Worm (Caenorhabditis elegans) whole organism, mixed stage, embryonic: ENCODE data around the gene stdh-1.
A peak's percentile ranks its signal among the peaks of the same experiment; 100 is the strongest.

ENCODE experiments used
- bed-3 ChIP-seq: fragments of 200-800 bp; sonication (Bioruptor generic); optimal IDR thresholded peaks from 3 replicates; lab custom pipeline; 2018; ENCODE audit warnings: mild to moderate bottlenecking, missing genetic modification characterization, moderate library complexity, missing compliant biosample characterization
- blmp-1 ChIP-seq: fragments of 150-350 bp; optimal IDR thresholded peaks from 2 replicates; lab custom pipeline; 2014; ENCODE audit warnings: missing biosample characterization, missing genetic modification characterization
- ceh-39 ChIP-seq: fragments of 150-350 bp; optimal IDR thresholded peaks from 2 replicates; lab custom pipeline; 2014; ENCODE audit warnings: missing biosample characterization, missing genetic modification characterization
- ceh-83 ChIP-seq: fragments of 200-800 bp; sonication (Bioruptor generic); optimal IDR thresholded peaks from 2 replicates; lab custom pipeline; 2018; ENCODE audit warnings: mild to moderate bottlenecking, missing genetic modification characterization, missing compliant biosample characterization
- ces-1 ChIP-seq: fragments of 150-350 bp; optimal IDR thresholded peaks from 2 replicates; lab custom pipeline; 2014; ENCODE audit warnings: missing biosample characterization, missing genetic modification reagents, missing genetic modification characterization
- drap-1 ChIP-seq: fragments of 200-800 bp; sonication (Bioruptor generic); optimal IDR thresholded peaks from 3 replicates; lab custom pipeline; 2018; ENCODE audit warnings: mild to moderate bottlenecking, missing genetic modification characterization, missing compliant biosample characterization
- elt-1 ChIP-seq: sonication (generic microtip); optimal IDR thresholded peaks from 2 replicates; lab custom pipeline; 2017; ENCODE audit warnings: missing genetic modification characterization, mild to moderate bottlenecking, missing compliant biosample characterization, antibody characterized with exemption, moderate library complexity, borderline replicate concordance; ENCODE audit not compliant: insufficient read depth
- elt-3 ChIP-seq: fragments of 150-350 bp; optimal IDR thresholded peaks from 2 replicates; lab custom pipeline; 2014; ENCODE audit warnings: missing biosample characterization, missing genetic modification characterization
- flh-1 ChIP-seq: fragments of 200-800 bp; sonication (Bioruptor generic); optimal IDR thresholded peaks from 2 replicates; lab custom pipeline; 2018; ENCODE audit warnings: mild to moderate bottlenecking, missing genetic modification characterization, moderate library complexity, missing compliant biosample characterization
- ham-2 ChIP-seq: fragments of 200-800 bp; sonication (Bioruptor generic); optimal IDR thresholded peaks from 2 replicates; lab custom pipeline; 2018; ENCODE audit warnings: mild to moderate bottlenecking, missing genetic modification characterization, missing compliant biosample characterization
- hlh-1 ChIP-seq: fragments of 150-350 bp; optimal IDR thresholded peaks from 2 replicates; lab custom pipeline; 2014; ENCODE audit warnings: missing biosample characterization, missing genetic modification reagents, missing genetic modification characterization
- lin-13 ChIP-seq: fragments of 150-350 bp; optimal IDR thresholded peaks from 2 replicates; lab custom pipeline; 2014; ENCODE audit warnings: missing biosample characterization, missing genetic modification characterization
- lsy-2 ChIP-seq: fragments of 150-350 bp; optimal IDR thresholded peaks from 2 replicates; lab custom pipeline; 2014; ENCODE audit warnings: missing biosample characterization, missing genetic modification characterization
- mep-1 ChIP-seq: fragments of 150-350 bp; optimal IDR thresholded peaks from 2 replicates; lab custom pipeline; 2017; ENCODE audit warnings: missing biosample characterization, missing genetic modification reagents, missing genetic modification characterization, inconsistent platforms
- mls-2 ChIP-seq: sonication (generic microtip); optimal IDR thresholded peaks from 2 replicates; lab custom pipeline; 2016; ENCODE audit warnings: mild to moderate bottlenecking, missing genetic modification characterization, moderate library complexity, missing compliant biosample characterization
- nhr-2 ChIP-seq: fragments of 150-350 bp; optimal IDR thresholded peaks from 2 replicates; lab custom pipeline; 2014; ENCODE audit warnings: missing biosample characterization, missing genetic modification characterization
- nhr-237 ChIP-seq: fragments of 150-350 bp; optimal IDR thresholded peaks from 2 replicates; lab custom pipeline; 2014; ENCODE audit warnings: missing biosample characterization, missing genetic modification characterization
- nhr-28 ChIP-seq: fragments of 150-350 bp; optimal IDR thresholded peaks from 2 replicates; lab custom pipeline; 2014; ENCODE audit warnings: missing biosample characterization, missing genetic modification characterization
- nhr-76 ChIP-seq: sonication (generic microtip); optimal IDR thresholded peaks from 2 replicates; lab custom pipeline; 2017; ENCODE audit warnings: missing biosample characterization, missing genetic modification characterization
- pha-4 ChIP-seq: fragments of 150-350 bp; optimal IDR thresholded peaks from 2 replicates; lab custom pipeline; 2018; ENCODE audit warnings: missing biosample characterization, missing genetic modification reagents, missing genetic modification characterization
- sem-2 ChIP-seq: fragments of 200-800 bp; sonication (Bioruptor generic); optimal IDR thresholded peaks from 2 replicates; lab custom pipeline; 2018; ENCODE audit warnings: mild to moderate bottlenecking, missing genetic modification characterization, missing compliant biosample characterization
- snpc-4 ChIP-seq: fragments of 150-350 bp; optimal IDR thresholded peaks from 2 replicates; lab custom pipeline; 2014; ENCODE audit warnings: missing biosample characterization, missing genetic modification characterization
- sptf-1 ChIP-seq: sonication (generic microtip); optimal IDR thresholded peaks from 2 replicates; lab custom pipeline; 2017; ENCODE audit warnings: mild to moderate bottlenecking, missing genetic modification characterization, moderate library complexity, missing compliant biosample characterization
- tbx-8 ChIP-seq: fragments of 200-800 bp; sonication (Bioruptor generic); optimal IDR thresholded peaks from 2 replicates; lab custom pipeline; 2018; ENCODE audit warnings: mild to moderate bottlenecking, missing genetic modification characterization, moderate library complexity, missing compliant biosample characterization
- unc-39 ChIP-seq: fragments of 150-350 bp; optimal IDR thresholded peaks from 2 replicates; lab custom pipeline; 2014; ENCODE audit warnings: missing biosample characterization, missing genetic modification characterization
- unc-62 ChIP-seq: fragments of 150-350 bp; optimal IDR thresholded peaks from 2 replicates; lab custom pipeline; 2014; ENCODE audit warnings: missing biosample characterization, missing genetic modification reagents, missing genetic modification characterization
- zip-8 ChIP-seq: fragments of 150-350 bp; optimal IDR thresholded peaks from 2 replicates; lab custom pipeline; 2014; ENCODE audit warnings: missing biosample characterization, missing genetic modification characterization
- ztf-11 ChIP-seq: fragments of 150-350 bp; optimal IDR thresholded peaks from 2 replicates; lab custom pipeline; 2014; ENCODE audit warnings: missing biosample characterization, missing genetic modification characterization

Gene stdh-1

DNA sequence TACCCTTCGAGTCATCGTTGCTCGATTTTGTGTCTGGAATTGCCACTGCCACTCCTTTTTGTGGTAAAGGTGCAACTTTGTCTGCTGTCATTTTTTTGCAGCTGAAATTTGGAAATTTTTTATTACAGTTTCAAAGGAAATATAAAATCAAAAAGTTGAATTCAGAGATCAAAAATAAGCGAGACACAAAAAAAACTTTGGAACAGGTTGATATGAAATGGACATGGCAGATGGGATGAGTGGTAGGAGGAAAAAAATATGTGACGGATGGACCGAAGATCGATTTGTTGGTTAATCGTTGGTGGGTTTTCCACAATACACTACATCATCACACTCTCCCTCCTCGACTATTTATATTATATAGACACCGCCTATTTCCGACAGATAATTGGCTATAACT, 28.3 kb downstream of the stdh-1 start, which contains the start of gene R10D12.1:
Gene R10D12.1, minus strand, starts transcription at position 101 of the 400 bp plus-strand sequence.
- no peak for TF ChIP-seq elt-1
- no peak for TF ChIP-seq nhr-2 (tag; lab: Kevin White, UChicago)
- TF ChIP-seq, all 35 proteins: peak for 0

- TF ChIP-seq elt-3 (tag; lab: Kevin White, UChicago) (peak; percentile 31), sptf-1 (tag; lab: Kevin White, UChicago) (no peak)
Observed at ce11 chrV:13935423-13935822, 29.1 kb downstream of the stdh-1 start.

DNA sequence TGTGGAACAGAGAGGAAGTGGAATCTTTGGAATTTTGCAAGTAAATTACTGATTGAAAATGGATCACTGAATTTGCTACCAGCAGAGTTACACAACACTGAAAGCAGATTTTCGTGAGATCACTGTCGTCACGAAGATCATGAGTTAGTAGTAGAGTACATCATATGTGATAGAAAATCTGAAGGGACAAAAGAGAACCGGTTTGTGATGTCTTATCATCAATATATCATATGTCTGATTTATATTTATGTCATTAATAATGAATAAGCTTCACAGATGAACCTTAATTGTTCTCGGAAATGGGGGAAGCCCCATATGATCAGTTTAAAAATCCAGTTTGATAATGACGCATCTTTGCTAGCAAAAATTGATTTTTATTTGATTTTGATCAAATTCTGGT, 29.8 kb downstream of the stdh-1 start:
- TF ChIP-seq drap-1 (GFP tag; lab: Kevin White, UChicago): no peak
- TF ChIP-seq ces-1 (GFP tag; lab: Kevin White, UChicago): no peak
- no peak for TF ChIP-seq ceh-83 (GFP tag; lab: Kevin White, UChicago)
- TF ChIP-seq hlh-1: no peak
- TF ChIP-seq unc-62 (GFP tag; lab: Kevin White, UChicago): no peak

ce11 chrV:13936850-13937249, 30.6 kb downstream of the stdh-1 start, which contains the start of gene srw-145:
Gene srw-145, plus strand, starts transcription at chrV:13937150.
- TF ChIP-seq mep-1 (tag; lab: Kevin White, UChicago): no peak
- no peak for TF ChIP-seq lsy-2 (tag; lab: Kevin White, UChicago)
- TF ChIP-seq sptf-1 (tag; lab: Kevin White, UChicago): no peak
- no peak for TF ChIP-seq elt-1
- TF ChIP-seq bed-3 (GFP tag; lab: Kevin White, UChicago): no peak
- no peak for TF ChIP-seq ztf-11 (tag; lab: Kevin White, UChicago)
- no peak for TF ChIP-seq snpc-4 (tag; lab: Kevin White, UChicago)
- TF ChIP-seq ceh-39 (tag; lab: Kevin White, UChicago): no peak
- TF ChIP-seq zip-8: no peak
- no peak for TF ChIP-seq nhr-76 (tag; lab: Kevin White, UChicago)

ce11 chrV:13942082-13942481, 35.8 kb downstream of the stdh-1 start, which contains the start of gene dpr-1:
Gene dpr-1, minus strand, starts transcription at chrV:13942182.
- TF ChIP-seq elt-1 (no peak), nhr-237 (tag; lab: Kevin White, UChicago) (no peak), ham-2 (no peak), elt-3 (tag; lab: Kevin White, UChicago) (no peak), mls-2 (no peak), unc-39 (tag; lab: Kevin White, UChicago) (no peak), nhr-2 (tag; lab: Kevin White, UChicago) (no peak)

DNA sequence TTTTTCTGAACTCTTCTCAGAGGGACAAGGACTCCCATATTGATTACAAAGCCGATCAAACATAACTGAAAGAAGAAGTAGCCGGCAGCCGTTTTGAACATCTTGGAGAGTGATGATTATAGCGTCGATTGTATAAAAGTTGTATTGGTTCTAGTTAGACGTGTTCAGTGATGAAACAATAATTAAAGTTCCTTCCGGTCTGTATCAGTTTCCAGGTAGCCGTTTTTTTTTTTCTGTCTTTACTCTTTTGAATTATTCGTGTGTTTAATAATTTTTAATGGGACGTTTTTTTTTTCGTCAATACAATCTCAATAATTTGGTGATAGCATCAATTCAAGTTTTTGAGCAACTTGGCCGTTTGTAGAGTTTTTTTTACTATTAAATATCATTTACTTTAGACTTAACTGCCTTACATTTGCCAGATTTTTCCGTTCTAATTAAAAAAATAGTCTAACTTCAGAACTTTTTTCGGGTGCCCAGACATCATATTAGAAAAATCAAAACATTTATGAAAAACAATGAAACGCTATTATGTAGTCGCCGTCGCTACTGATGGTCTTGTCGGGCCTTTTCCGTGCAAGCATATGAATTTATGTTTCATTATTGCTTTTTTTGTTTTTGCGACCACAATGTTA, 40.2 kb downstream of the stdh-1 start, which contains the start of the genes srx-10 and clec-226:
Gene srx-10, minus strand, starts transcription at position 101 of the 635 bp plus-strand sequence.
Gene clec-226, plus strand, starts transcription at position 585 of the 635 bp plus-strand sequence.
- TF ChIP-seq flh-1 (no peak), nhr-237 (tag; lab: Kevin White, UChicago) (no peak), ham-2 (no peak), unc-62 (GFP tag; lab: Kevin White, UChicago) (no peak), tbx-8 (GFP tag; lab: Kevin White, UChicago) (no peak), ztf-11 (tag; lab: Kevin White, UChicago) (no peak), mls-2 (no peak)

- TF ChIP-seq lin-13 (tag; lab: Kevin White, UChicago) (no peak), sem-2 (GFP tag; lab: Kevin White, UChicago) (no peak)
Observed at ce11 chrV:13949010-13949409, 42.7 kb downstream of the stdh-1 start, which contains the start of gene R10D12.6. Gene R10D12.6, plus strand, starts transcription at chrV:13949310.

ce11 chrV:13949752-13950151, 43.5 kb downstream of the stdh-1 start, which contains the start of gene R10D12.7:
Gene R10D12.7, plus strand, starts transcription at chrV:13950052.
- no peak for TF ChIP-seq pha-4 (tag; lab: Kevin White, UChicago)
- TF ChIP-seq snpc-4 (tag; lab: Kevin White, UChicago): no peak
- no peak for TF ChIP-seq ham-2
- no peak for TF ChIP-seq lin-13 (tag; lab: Kevin White, UChicago)
- TF ChIP-seq mep-1 (tag; lab: Kevin White, UChicago): no peak
- no peak for TF ChIP-seq tbx-8 (GFP tag; lab: Kevin White, UChicago)
- no peak for TF ChIP-seq ces-1 (GFP tag; lab: Kevin White, UChicago)
- no peak for TF ChIP-seq nhr-28 (tag; lab: Kevin White, UChicago)
- TF ChIP-seq blmp-1: no peak
- TF ChIP-seq nhr-2 (tag; lab: Kevin White, UChicago): no peak
- TF ChIP-seq, all 35 proteins: peak for 0
